Worm (Caenorhabditis elegans) whole organism, L2 larva: ENCODE data around the gene C06C6.8.

Source experiments
- R02D3.7 ChIP-seq: fragments of 150-350 bp; optimal IDR thresholded peaks from 2 replicates; lab custom pipeline; 2014; ENCODE audit warnings: missing biosample characterization, missing genetic modification characterization
- alr-1 ChIP-seq: fragments of 150-350 bp; optimal IDR thresholded peaks from 2 replicates; lab custom pipeline; 2014; ENCODE audit warnings: missing biosample characterization, missing genetic modification characterization
- ama-1 ChIP-seq: fragments of 150-350 bp; optimal IDR thresholded peaks from 2 replicates; lab custom pipeline; 2018; ENCODE audit warnings: inconsistent platforms
- fos-1 ChIP-seq: fragments of 150-350 bp; optimal IDR thresholded peaks from 2 replicates; lab custom pipeline; 2014; ENCODE audit warnings: missing biosample characterization, missing genetic modification characterization
- gmeb-1 ChIP-seq: fragments of 150-350 bp; optimal IDR thresholded peaks from 2 replicates; lab custom pipeline; 2014; ENCODE audit warnings: missing biosample characterization, missing genetic modification characterization
- lin-39 ChIP-seq: fragments of 150-350 bp; optimal IDR thresholded peaks from 2 replicates; lab custom pipeline; 2014; ENCODE audit warnings: missing biosample characterization, missing genetic modification reagents, missing genetic modification characterization
- mdl-1 ChIP-seq, 2 experiments: fragments of 150-350 bp in 1 of 2; sonication (generic microtip) in 1 of 2; optimal IDR thresholded peaks; 2 replicates each; lab custom pipeline; 2017; ENCODE audit warnings: missing biosample characterization in 2 of 2, missing genetic modification characterization in 2 of 2
- nhr-12 ChIP-seq: fragments of 150-350 bp; optimal IDR thresholded peaks from 2 replicates; lab custom pipeline; 2014; ENCODE audit warnings: missing biosample characterization, missing genetic modification characterization
- nhr-237 ChIP-seq: fragments of 150-350 bp; optimal IDR thresholded peaks from 2 replicates; lab custom pipeline; 2014; ENCODE audit warnings: missing biosample characterization, missing genetic modification characterization
- nhr-25 ChIP-seq: fragments of 150-350 bp; sonication (generic microtip); optimal IDR thresholded peaks from 3 replicates; lab custom pipeline; 2014; ENCODE audit warnings: missing biosample characterization, missing genetic modification characterization
- unc-39 ChIP-seq: fragments of 150-350 bp; optimal IDR thresholded peaks from 2 replicates; lab custom pipeline; 2014; ENCODE audit warnings: missing biosample characterization, missing genetic modification characterization
- zag-1 ChIP-seq: fragments of 150-350 bp; optimal IDR thresholded peaks from 2 replicates; lab custom pipeline; 2014; ENCODE audit warnings: missing biosample characterization, missing genetic modification characterization

- TF ChIP-seq fos-1 (tag; lab: Kevin White, UChicago) (no peak), nhr-237 (tag; lab: Kevin White, UChicago) (no peak), unc-39 (tag; lab: Kevin White, UChicago) (no peak), gmeb-1 (no peak), R02D3.7 (tag; lab: Kevin White, UChicago) (no peak), mdl-1 (tag; optimal IDR thresholded peaks at IDR 0.05; lab: Kevin White, UChicago) (no peak), alr-1 (tag; lab: Kevin White, UChicago) (no peak), ama-1 (no peak), nhr-25 (tag; lab: Kevin White, UChicago) (no peak), nhr-12 (no peak), lin-39 (tag; lab: Kevin White, UChicago) (no peak), zag-1 (no peak)
Measured at ce11 chrV:16007505-16007904, 10.6 kb downstream of the C06C6.8 start, which contains the start of gene str-231.
